Worm (Caenorhabditis elegans) whole organism, L1 larva: ENCODE data around the gene cpz-2.

Experiments used
- C16A3.4 ChIP-seq: fragments of 150-350 bp; optimal IDR thresholded peaks from 2 replicates; lab custom pipeline; 2014; ENCODE audit warnings: missing biosample characterization, missing genetic modification characterization
- alr-1 ChIP-seq: fragments of 200-800 bp; sonication (Bioruptor generic); optimal IDR thresholded peaks from 2 replicates; lab custom pipeline; 2018; ENCODE audit warnings: borderline replicate concordance, mild to moderate bottlenecking, missing genetic modification characterization, missing compliant biosample characterization
- aly-2 ChIP-seq: fragments of 150-350 bp; optimal IDR thresholded peaks from 2 replicates; lab custom pipeline; 2014; ENCODE audit warnings: missing biosample characterization, missing genetic modification characterization
- ama-1 ChIP-seq: fragments of 150-350 bp; optimal IDR thresholded peaks from 2 replicates; lab custom pipeline; 2014
- blmp-1 ChIP-seq: fragments of 150-350 bp; optimal IDR thresholded peaks from 2 replicates; lab custom pipeline; 2014; ENCODE audit warnings: missing biosample characterization, missing genetic modification characterization
- dpl-1 ChIP-seq, 3 experiments: fragments of 150-350 bp in 2 of 3; sonication (generic microtip) in 1 of 3; optimal IDR thresholded peaks; 2 replicates each; lab custom pipeline; 2014 to 2017; ENCODE audit warnings: missing biosample characterization in 3 of 3, missing genetic modification characterization in 3 of 3, missing genetic modification reagents in 3 of 3
- dsc-1 ChIP-seq: sonication (generic microtip); optimal IDR thresholded peaks from 2 replicates; lab custom pipeline; 2016; ENCODE audit warnings: mild to moderate bottlenecking, missing genetic modification characterization, missing compliant biosample characterization
- efl-1 ChIP-seq, 4 experiments: fragments of 150-350 bp; optimal IDR thresholded peaks in 3 of 4; peaks in 1 of 4; 1 replicate in 1 of 4; 2 replicates in 3 of 4; lab custom pipeline; 2014; ENCODE audit warnings: missing biosample characterization in 2 of 4, missing genetic modification characterization in 2 of 4, missing genetic modification reagents in 2 of 4
- efl-3 ChIP-seq: fragments of 200-800 bp; sonication (Bioruptor generic); optimal IDR thresholded peaks from 2 replicates; lab custom pipeline; 2018; ENCODE audit warnings: mild to moderate bottlenecking, missing genetic modification characterization, missing compliant biosample characterization
- elt-2 ChIP-seq: sonication (generic microtip); optimal IDR thresholded peaks from 2 replicates; lab custom pipeline; 2016; ENCODE audit warnings: missing genetic modification characterization, mild to moderate bottlenecking, inconsistent platforms, missing compliant biosample characterization, missing genetic modification reagents
- fkh-10 ChIP-seq: sonication (generic microtip); optimal IDR thresholded peaks from 2 replicates; lab custom pipeline; 2017; ENCODE audit warnings: missing biosample characterization, missing genetic modification reagents, missing genetic modification characterization
- fkh-8 ChIP-seq: sonication (generic microtip); optimal IDR thresholded peaks from 2 replicates; lab custom pipeline; 2016; ENCODE audit warnings: mild to moderate bottlenecking, missing genetic modification characterization, missing compliant biosample characterization
- hlh-17 ChIP-seq: fragments of 200-800 bp; sonication (Bioruptor generic); optimal IDR thresholded peaks from 2 replicates; lab custom pipeline; 2018; ENCODE audit warnings: missing genetic modification characterization, mild to moderate bottlenecking, missing compliant biosample characterization, moderate library complexity, borderline replicate concordance
- hlh-4 ChIP-seq: sonication (generic microtip); optimal IDR thresholded peaks from 2 replicates; lab custom pipeline; 2016; ENCODE audit warnings: mild to moderate bottlenecking, missing genetic modification characterization, missing compliant biosample characterization
- hpl-2 ChIP-seq: fragments of 150-350 bp; optimal IDR thresholded peaks from 2 replicates; lab custom pipeline; 2014; ENCODE audit warnings: missing biosample characterization, missing genetic modification reagents, missing genetic modification characterization
- lin-14 ChIP-seq: fragments of 200-800 bp; sonication (Bioruptor generic); optimal IDR thresholded peaks from 2 replicates; lab custom pipeline; 2018; ENCODE audit warnings: mild to moderate bottlenecking, missing genetic modification characterization, moderate library complexity, missing compliant biosample characterization
- lin-15B ChIP-seq: fragments of 150-350 bp; sonication (generic microtip); optimal IDR thresholded peaks from 3 replicates; lab custom pipeline; 2014; ENCODE audit warnings: missing biosample characterization, missing genetic modification characterization
- lin-35 ChIP-seq, 2 experiments: fragments of 150-350 bp; optimal IDR thresholded peaks; 2 replicates each; lab custom pipeline; 2014; ENCODE audit warnings: missing biosample characterization in 2 of 2, missing genetic modification characterization in 2 of 2, missing genetic modification reagents in 2 of 2
- lin-39 ChIP-seq: fragments of 150-350 bp; optimal IDR thresholded peaks from 2 replicates; lab custom pipeline; 2014; ENCODE audit warnings: missing biosample characterization, missing genetic modification reagents, missing genetic modification characterization
- lir-3 ChIP-seq: sonication (generic microtip); optimal IDR thresholded peaks from 2 replicates; lab custom pipeline; 2016; ENCODE audit warnings: mild to moderate bottlenecking, missing genetic modification characterization, moderate library complexity, missing compliant biosample characterization; ENCODE audit not compliant: poor library complexity
- lsy-2 ChIP-seq, 2 experiments: fragments of 150-350 bp; optimal IDR thresholded peaks; 2 replicates each; lab custom pipeline; 2014; ENCODE audit warnings: missing biosample characterization in 2 of 2, missing genetic modification characterization in 2 of 2
- mab-9 ChIP-seq: fragments of 200-800 bp; sonication (Bioruptor generic); IDR thresholded peaks from 2 replicates; pipeline ENCODE4 v1.3.6; 2022; ENCODE audit warnings: missing genetic modification reagents, missing genetic modification characterization, missing compliant biosample characterization
- mdl-1 ChIP-seq, 2 experiments: fragments of 150-350 bp; optimal IDR thresholded peaks; 2 replicates each; lab custom pipeline; 2014 to 2017; ENCODE audit warnings: missing biosample characterization in 2 of 2, missing genetic modification characterization in 2 of 2, inconsistent platforms in 1 of 2
- mep-1 ChIP-seq: fragments of 150-350 bp; optimal IDR thresholded peaks from 2 replicates; lab custom pipeline; 2014; ENCODE audit warnings: missing biosample characterization, missing genetic modification characterization
- nhr-11 ChIP-seq: fragments of 150-350 bp; optimal IDR thresholded peaks from 2 replicates; lab custom pipeline; 2014; ENCODE audit warnings: missing biosample characterization, missing genetic modification characterization
- nhr-12 ChIP-seq: sonication (generic microtip); optimal IDR thresholded peaks from 2 replicates; lab custom pipeline; 2017; ENCODE audit warnings: missing biosample characterization, missing genetic modification characterization
- nhr-19 ChIP-seq: fragments of 200-800 bp; sonication (Bioruptor generic); conservative IDR thresholded peaks from 2 replicates; pipeline ENCODE4 v1.3.6; 2022; ENCODE audit warnings: missing genetic modification characterization, missing compliant biosample characterization
- nhr-20 ChIP-seq: sonication (generic microtip); optimal IDR thresholded peaks from 2 replicates; lab custom pipeline; 2016; ENCODE audit warnings: mild to moderate bottlenecking, missing genetic modification characterization, missing compliant biosample characterization
- nhr-237 ChIP-seq: fragments of 150-350 bp; optimal IDR thresholded peaks from 2 replicates; lab custom pipeline; 2014; ENCODE audit warnings: missing biosample characterization, missing genetic modification characterization
- nhr-47 ChIP-seq: sonication (generic microtip); optimal IDR thresholded peaks from 2 replicates; lab custom pipeline; 2016; ENCODE audit warnings: mild to moderate bottlenecking, missing genetic modification characterization, moderate library complexity, missing compliant biosample characterization
- nhr-71 ChIP-seq: sonication (generic microtip); optimal IDR thresholded peaks from 2 replicates; lab custom pipeline; 2016; ENCODE audit warnings: mild to moderate bottlenecking, missing genetic modification characterization, moderate library complexity, missing compliant biosample characterization
- nhr-76 ChIP-seq: sonication (generic microtip); optimal IDR thresholded peaks from 2 replicates; lab custom pipeline; 2017; ENCODE audit warnings: missing biosample characterization, missing genetic modification characterization
- nhr-77 ChIP-seq: fragments of 150-350 bp; optimal IDR thresholded peaks from 2 replicates; lab custom pipeline; 2014; ENCODE audit warnings: missing biosample characterization, missing genetic modification characterization
- pag-3 ChIP-seq: sonication (generic microtip); optimal IDR thresholded peaks from 2 replicates; lab custom pipeline; 2017; ENCODE audit warnings: missing genetic modification characterization, mild to moderate bottlenecking, missing compliant biosample characterization, antibody characterized with exemption, borderline replicate concordance; ENCODE audit not compliant: insufficient read depth
- pqm-1 ChIP-seq: sonication (generic microtip); optimal IDR thresholded peaks from 3 replicates; lab custom pipeline; 2017; ENCODE audit warnings: missing biosample characterization, missing genetic modification characterization
- rnt-1 ChIP-seq: sonication (generic microtip); optimal IDR thresholded peaks from 2 replicates; lab custom pipeline; 2016; ENCODE audit warnings: mild to moderate bottlenecking, missing genetic modification characterization, moderate library complexity, missing compliant biosample characterization
- snu-23 ChIP-seq: sonication (generic microtip); optimal IDR thresholded peaks from 2 replicates; lab custom pipeline; 2016; ENCODE audit warnings: missing genetic modification characterization, missing compliant biosample characterization
- tbx-2 ChIP-seq: sonication (generic microtip); optimal IDR thresholded peaks from 2 replicates; lab custom pipeline; 2016; ENCODE audit warnings: missing genetic modification characterization, missing compliant biosample characterization
- tlp-1 ChIP-seq: fragments of 150-350 bp; optimal IDR thresholded peaks from 2 replicates; lab custom pipeline; 2014; ENCODE audit warnings: missing biosample characterization, missing genetic modification characterization
- unc-130 ChIP-seq: fragments of 150-350 bp; optimal IDR thresholded peaks from 2 replicates; lab custom pipeline; 2017; ENCODE audit warnings: missing biosample characterization, missing genetic modification characterization, inconsistent platforms
- unc-98 ChIP-seq: fragments of 200-800 bp; sonication (Bioruptor generic); IDR thresholded peaks from 2 replicates; pipeline ENCODE4 v1.3.6; 2022; ENCODE audit warnings: missing genetic modification characterization, missing compliant biosample characterization
- vab-15 ChIP-seq: sonication (generic microtip); optimal IDR thresholded peaks from 2 replicates; lab custom pipeline; 2017; ENCODE audit warnings: missing genotype, mild to moderate bottlenecking, missing genetic modification characterization, missing compliant biosample characterization
- zag-1 ChIP-seq: fragments of 150-350 bp; optimal IDR thresholded peaks from 2 replicates; lab custom pipeline; 2014; ENCODE audit warnings: missing biosample characterization, missing genetic modification characterization
- ztf-11 ChIP-seq, 2 experiments: sonication (generic microtip); optimal IDR thresholded peaks; 2 replicates each; lab custom pipeline; 2016 to 2017; ENCODE audit warnings: missing genetic modification characterization in 2 of 2, missing biosample characterization in 1 of 2, missing compliant biosample characterization in 1 of 2
- ztf-4 ChIP-seq: fragments of 150-350 bp; optimal IDR thresholded peaks from 2 replicates; lab custom pipeline; 2014; ENCODE audit warnings: missing biosample characterization, missing genetic modification characterization

The cpz-2 gene

DNA sequence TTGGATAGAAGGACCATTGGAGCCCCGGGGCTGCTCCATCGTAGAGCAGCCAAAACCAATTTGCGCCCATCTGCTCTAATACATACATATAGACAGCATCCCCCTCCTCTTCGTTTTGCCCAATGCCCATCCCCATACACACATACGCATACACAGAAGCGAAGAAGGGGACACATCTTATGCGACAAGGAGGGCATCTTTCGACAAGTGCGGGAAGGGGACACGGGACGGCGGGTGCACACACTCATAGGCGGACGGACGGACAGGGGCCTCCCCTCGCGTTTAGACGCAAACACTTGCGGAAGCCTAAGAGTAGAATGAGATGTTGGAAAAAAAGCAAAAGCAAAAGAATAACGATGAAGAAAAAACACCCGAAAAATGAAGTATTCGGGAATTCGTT lies 15.4 kb downstream of the cpz-2 start:
- peak; percentile 10 for TF ChIP-seq tbx-2 (tag; lab: Kevin White, UChicago)
- TF ChIP-seq elt-2 (tag; lab: Kevin White, UChicago), result no peak
- peak; percentile 54 for TF ChIP-seq dsc-1 (tag; lab: Kevin White, UChicago)
- peak; percentile 12 for TF ChIP-seq nhr-47 (tag; lab: Kevin White, UChicago)
- peak; percentile 79 for TF ChIP-seq lin-14 (GFP tag; lab: Kevin White, UChicago)
- TF ChIP-seq efl-1 (optimal IDR thresholded peaks at IDR 0.05; lab: Kevin White, UChicago), result no peak
- TF ChIP-seq efl-1 (GFP tag; optimal IDR thresholded peaks at IDR 0.05 in 1 of 2; lab: Kevin White, UChicago), result peak in 1 of 2 experiments; percentile 86
- peak; percentile 13 for TF ChIP-seq rnt-1 (tag; lab: Kevin White, UChicago)
- TF ChIP-seq ztf-11 (tag; optimal IDR thresholded peaks at IDR 0.05; lab: Kevin White, UChicago), result peak in 1 of 2 experiments; percentile 18
- TF ChIP-seq blmp-1, result no peak
- peak; percentile 16; the same call in 1 of the 2 replicates for TF ChIP-seq mab-9 (GFP tag; lab: Robert Waterston, UW)
- no peak for TF ChIP-seq ztf-4 (tag; lab: Kevin White, UChicago)
- TF ChIP-seq nhr-19 (GFP tag; lab: Robert Waterston, UW), result 0 out of 2 replicates have a peak, but pooled peaks have one; percentile 7

DNA sequence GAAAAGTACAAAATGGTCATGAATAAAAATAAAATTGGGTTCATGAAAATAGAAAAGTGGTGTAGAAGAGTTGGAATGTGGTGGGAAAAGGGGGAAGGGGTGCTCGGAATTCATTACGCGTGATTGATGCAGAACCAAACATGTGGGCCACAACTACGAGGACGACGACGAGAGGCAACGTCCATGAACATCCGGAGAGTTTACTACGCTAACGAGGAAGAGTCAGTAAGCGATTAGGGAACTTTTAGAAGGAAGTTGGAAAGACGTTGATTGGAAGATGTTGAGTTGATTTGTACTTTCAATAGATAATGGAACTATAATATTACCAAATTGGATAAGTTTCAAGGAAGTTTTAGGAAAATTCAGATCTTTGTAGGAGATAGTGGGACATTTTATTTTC lies 20.7 kb downstream of the cpz-2 start:
- TF ChIP-seq lin-14 (GFP tag; lab: Kevin White, UChicago) (peak; percentile 63), zag-1 (no peak), dsc-1 (tag; lab: Kevin White, UChicago) (peak; percentile 38)

DNA sequence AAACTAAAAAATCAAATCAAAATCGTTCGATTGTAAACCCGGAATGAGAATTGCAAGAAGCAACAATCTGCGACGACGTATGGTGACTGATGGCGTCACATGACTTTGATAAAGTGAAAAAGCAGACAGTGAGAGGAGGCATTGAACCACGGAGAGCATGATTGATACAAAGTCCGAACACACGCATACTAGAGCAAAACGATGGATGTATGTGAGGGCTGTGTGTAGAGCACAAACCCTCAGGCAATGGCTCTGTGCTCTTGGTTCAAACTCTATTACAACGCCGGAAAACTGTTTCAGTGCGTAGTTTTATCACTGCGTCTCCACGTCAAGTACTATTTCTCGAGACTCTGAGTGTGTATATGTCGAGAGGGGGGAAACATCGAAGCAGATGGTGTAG lies 21.5 kb downstream of the cpz-2 start:
- peak; percentile 72 for TF ChIP-seq lin-14 (GFP tag; lab: Kevin White, UChicago)
- TF ChIP-seq nhr-76, result no peak
- TF ChIP-seq mdl-1 (tag; optimal IDR thresholded peaks at IDR 0.05; lab: Kevin White, UChicago), result peak in 1 of 2 experiments; percentile 19
- TF ChIP-seq blmp-1, result peak; percentile 58
- no peak for TF ChIP-seq efl-3
- TF ChIP-seq unc-98 (GFP tag; lab: Robert Waterston, UW), result no peak
- no peak for TF ChIP-seq ama-1
- TF ChIP-seq pqm-1 (tag; lab: Kevin White, UChicago), result no peak
- no peak for TF ChIP-seq tlp-1
- no peak for TF ChIP-seq fkh-8 (tag; lab: Kevin White, UChicago)
- no peak for TF ChIP-seq C16A3.4 (tag; lab: Kevin White, UChicago)
- TF ChIP-seq nhr-77 (tag; lab: Kevin White, UChicago), result no peak
- no peak for TF ChIP-seq tbx-2 (tag; lab: Kevin White, UChicago)
- peak; percentile 63 for TF ChIP-seq nhr-71 (tag; lab: Kevin White, UChicago)
- no peak for TF ChIP-seq alr-1
- no peak for TF ChIP-seq fkh-10
- TF ChIP-seq snu-23 (GFP tag; lab: Kevin White, UChicago), result peak; percentile 38
- TF ChIP-seq hlh-4 (tag; lab: Kevin White, UChicago), result no peak
- no peak for TF ChIP-seq nhr-237 (tag; lab: Kevin White, UChicago)
- TF ChIP-seq vab-15 (tag; lab: Kevin White, UChicago), result no peak
- TF ChIP-seq dsc-1 (tag; lab: Kevin White, UChicago), result peak; percentile 56
- no peak for TF ChIP-seq lin-15B (tag; lab: Kevin White, UChicago)
- no peak for TF ChIP-seq lir-3
- TF ChIP-seq lin-35 (GFP tag; optimal IDR thresholded peaks at IDR 0.05; lab: Kevin White, UChicago), result peak in 1 of 2 experiments; percentile 3
- TF ChIP-seq lin-39 (tag; lab: Kevin White, UChicago), result peak; percentile 64
- no peak for TF ChIP-seq elt-2 (tag; lab: Kevin White, UChicago)
- TF ChIP-seq mep-1 (tag; lab: Kevin White, UChicago), result peak; percentile 20
- 0 out of 2 replicates have a peak, but pooled peaks have one; percentile 23 for TF ChIP-seq nhr-19 (GFP tag; lab: Robert Waterston, UW)
- no peak for TF ChIP-seq pag-3 (tag; lab: Kevin White, UChicago)
- TF ChIP-seq nhr-11, result no peak
- no peak for TF ChIP-seq hlh-17 (GFP tag; lab: Kevin White, UChicago)
- no peak for TF ChIP-seq aly-2 (tag; lab: Kevin White, UChicago)
- no peak for TF ChIP-seq hpl-2
- TF ChIP-seq lsy-2 (tag; optimal IDR thresholded peaks at IDR 0.05; lab: Kevin White, UChicago), result peak in 1 of 2 experiments; percentile 37
- TF ChIP-seq dpl-1 (GFP tag; optimal IDR thresholded peaks at IDR 0.05; lab: Kevin White, UChicago), result peak in 1 of 3 experiments; percentile 13
- peak in 1 of 2 experiments; percentile 16 for TF ChIP-seq efl-1 (optimal IDR thresholded peaks at IDR 0.05; lab: Kevin White, UChicago)
- peak in 1 of 2 experiments; percentile 88 for TF ChIP-seq efl-1 (GFP tag; optimal IDR thresholded peaks at IDR 0.05 in 1 of 2; lab: Kevin White, UChicago)
- peak; percentile 70 for TF ChIP-seq rnt-1 (tag; lab: Kevin White, UChicago)
- TF ChIP-seq nhr-20 (tag; lab: Kevin White, UChicago), result peak; percentile 19
- TF ChIP-seq unc-130 (tag; lab: Kevin White, UChicago), result peak; percentile 2
- no peak for TF ChIP-seq nhr-12 (tag; lab: Kevin White, UChicago)
- TF ChIP-seq zag-1, result no peak
